Fruit fly (Drosophila melanogaster) whole organism, larva: ENCODE data around the gene Prim2.

ENCODE experiments used
- noc ChIP-seq: fragments of 200-800 bp; sonication (Bioruptor generic); optimal IDR thresholded peaks from 3 replicates; lab custom pipeline; 2019; ENCODE audit warnings: missing biosample characterization, mild to moderate bottlenecking, missing genetic modification characterization, moderate library complexity

The Prim2 gene

DNA sequence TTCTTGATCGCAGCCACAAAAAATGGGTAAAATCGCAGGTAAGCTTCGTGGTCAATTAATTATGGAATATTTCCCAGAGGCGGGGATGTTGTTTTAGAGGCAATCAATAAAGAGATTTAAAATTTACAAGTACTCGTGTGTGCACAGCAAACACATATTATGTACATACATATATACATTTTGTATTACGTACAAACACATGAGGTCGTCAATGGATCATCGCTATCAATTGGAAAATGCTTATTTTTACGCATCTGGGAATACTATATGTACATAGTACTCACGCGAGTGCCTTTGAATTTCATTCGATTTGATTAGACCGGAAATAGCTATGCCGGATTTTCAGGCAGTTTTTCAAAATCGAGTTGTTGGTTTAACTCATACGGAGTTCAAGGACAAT, 43.6 kb downstream of the Prim2 start:
- TF ChIP-seq noc = no peak

DNA sequence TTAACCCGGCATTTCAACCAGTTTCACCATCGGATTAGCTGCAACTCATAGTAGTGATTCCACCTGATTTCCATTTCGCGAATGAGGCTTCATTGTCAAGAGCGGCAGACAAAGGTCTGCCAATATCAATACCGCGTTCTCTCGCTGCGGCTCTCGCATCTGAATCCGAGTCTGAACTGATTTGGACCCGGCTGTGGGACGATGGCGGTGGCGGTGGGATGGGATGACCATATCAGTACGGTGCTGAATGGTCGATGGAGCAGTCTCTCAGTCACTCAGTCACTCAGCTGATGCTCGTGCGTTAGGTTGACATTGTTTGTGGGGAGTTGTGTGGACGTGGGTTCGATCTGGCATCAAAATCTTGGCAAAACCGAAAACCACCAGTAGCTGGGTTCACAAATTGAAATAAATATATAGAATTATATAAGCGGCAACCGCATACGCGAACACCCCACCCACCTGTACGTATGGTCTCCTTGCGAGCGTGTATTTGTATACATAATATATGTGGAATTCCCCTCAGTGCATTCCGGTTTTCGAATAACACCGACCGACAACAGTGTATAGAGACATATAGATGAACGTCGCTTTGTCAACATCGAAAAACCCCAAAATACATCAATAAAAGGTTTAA, 44.3 kb downstream of the Prim2 start, which contains the start of gene Spn77Ba:
Gene Spn77Ba, plus strand, starts transcription at position 235 of the 634 bp plus-strand sequence.
- TF ChIP-seq noc = no peak

DNA sequence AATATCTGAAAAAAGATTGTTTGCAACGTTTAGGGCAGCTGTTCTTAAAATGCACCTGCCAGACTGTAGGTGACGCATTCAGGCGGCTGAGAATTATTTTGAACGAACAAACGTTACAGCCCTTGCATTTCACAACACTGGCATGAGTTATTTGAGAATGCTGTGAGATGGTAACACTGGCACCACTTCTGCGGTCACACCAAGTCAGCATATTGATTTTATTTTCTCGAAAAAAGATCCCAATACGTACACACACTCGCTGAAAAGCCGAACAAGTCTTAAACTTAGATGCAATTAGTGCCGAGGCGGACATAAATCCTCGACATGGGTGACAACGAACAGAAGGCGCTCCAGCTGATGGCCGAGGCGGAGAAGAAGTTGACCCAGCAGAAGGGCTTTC, 47.9 kb downstream of the Prim2 start, which contains the start of gene alphaSnap:
Gene alphaSnap, plus strand, starts transcription at position 164 of the 400 bp plus-strand sequence.
- TF ChIP-seq noc = no peak
